Worm (Caenorhabditis elegans) whole organism, mixed stage, embryonic: Measurements from ENCODE around the gene F22E5.13.

Experiments used
- bed-3 ChIP-seq: fragments of 200-800 bp; sonication (Bioruptor generic); optimal IDR thresholded peaks from 3 replicates; lab custom pipeline; 2018; ENCODE audit warnings: mild to moderate bottlenecking, missing genetic modification characterization, moderate library complexity, missing compliant biosample characterization
- ces-1 ChIP-seq: fragments of 150-350 bp; optimal IDR thresholded peaks from 2 replicates; lab custom pipeline; 2014; ENCODE audit warnings: missing biosample characterization, missing genetic modification reagents, missing genetic modification characterization
- cnd-1 ChIP-seq: fragments of 200-800 bp; sonication (Bioruptor generic); optimal IDR thresholded peaks from 2 replicates; lab custom pipeline; 2018; ENCODE audit warnings: mild to moderate bottlenecking, missing genetic modification characterization, missing compliant biosample characterization
- elt-3 ChIP-seq: fragments of 150-350 bp; optimal IDR thresholded peaks from 2 replicates; lab custom pipeline; 2014; ENCODE audit warnings: missing biosample characterization, missing genetic modification characterization
- ham-2 ChIP-seq: fragments of 200-800 bp; sonication (Bioruptor generic); optimal IDR thresholded peaks from 2 replicates; lab custom pipeline; 2018; ENCODE audit warnings: mild to moderate bottlenecking, missing genetic modification characterization, missing compliant biosample characterization
- hlh-1 ChIP-seq: fragments of 150-350 bp; optimal IDR thresholded peaks from 2 replicates; lab custom pipeline; 2014; ENCODE audit warnings: missing biosample characterization, missing genetic modification reagents, missing genetic modification characterization
- mab-5 ChIP-seq: fragments of 150-350 bp; optimal IDR thresholded peaks from 2 replicates; lab custom pipeline; 2014; ENCODE audit warnings: missing biosample characterization, missing genetic modification characterization
- mep-1 ChIP-seq: fragments of 150-350 bp; optimal IDR thresholded peaks from 2 replicates; lab custom pipeline; 2017; ENCODE audit warnings: missing biosample characterization, missing genetic modification reagents, missing genetic modification characterization, inconsistent platforms
- nhr-237 ChIP-seq: fragments of 150-350 bp; optimal IDR thresholded peaks from 2 replicates; lab custom pipeline; 2014; ENCODE audit warnings: missing biosample characterization, missing genetic modification characterization
- snpc-4 ChIP-seq: fragments of 150-350 bp; optimal IDR thresholded peaks from 2 replicates; lab custom pipeline; 2014; ENCODE audit warnings: missing biosample characterization, missing genetic modification characterization
- unc-62 ChIP-seq: fragments of 150-350 bp; optimal IDR thresholded peaks from 2 replicates; lab custom pipeline; 2014; ENCODE audit warnings: missing biosample characterization, missing genetic modification reagents, missing genetic modification characterization
- ztf-11 ChIP-seq: fragments of 150-350 bp; optimal IDR thresholded peaks from 2 replicates; lab custom pipeline; 2014; ENCODE audit warnings: missing biosample characterization, missing genetic modification characterization

DNA sequence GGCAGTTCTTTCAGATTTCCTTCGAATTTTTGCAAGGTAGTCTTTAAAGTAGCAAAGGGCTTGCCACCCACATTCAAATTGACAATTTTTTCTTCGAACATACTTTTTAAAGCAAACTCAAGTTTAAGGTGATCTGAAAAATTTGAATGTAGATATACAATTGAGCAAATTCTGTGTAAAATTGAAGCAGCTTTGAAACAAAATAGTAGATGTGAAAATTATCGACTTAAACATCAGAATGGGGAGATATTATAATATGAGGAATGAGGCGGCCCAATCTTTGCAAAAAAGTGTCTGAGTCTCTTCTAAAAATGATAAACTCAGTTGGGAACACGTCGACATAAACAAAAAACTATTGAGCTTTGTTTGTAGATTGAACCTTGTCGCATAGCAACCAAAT, 4.9 kb downstream of the F22E5.13 start, which contains the start of gene F22E5.11:
- TF ChIP-seq hlh-1 (tag; lab: Kevin White, UChicago) (no peak), ham-2 (GFP tag; lab: Kevin White, UChicago) (no peak), ces-1 (GFP tag; lab: Kevin White, UChicago) (no peak), ztf-11 (no peak), mab-5 (tag; lab: Kevin White, UChicago) (no peak), cnd-1 (tag; lab: Kevin White, UChicago) (no peak), elt-3 (tag; lab: Kevin White, UChicago) (no peak), mep-1 (tag; lab: Kevin White, UChicago) (no peak), nhr-237 (no peak), unc-62 (GFP tag; lab: Kevin White, UChicago) (no peak), snpc-4 (tag; lab: Kevin White, UChicago) (no peak), bed-3 (GFP tag; lab: Kevin White, UChicago) (no peak)
